Worm (Caenorhabditis elegans): ENCODE results near the gene ifc-2.

The ifc-2 gene

ce11 chrX:621688-622087 is 33.0 kb downstream of the ifc-2 start:
- no peak for TF ChIP-seq ref-2 (tag; optimal IDR thresholded peaks at IDR 0.05)
- no peak for TF ChIP-seq ceh-31 (tag; optimal IDR thresholded peaks at IDR 0.05)
- TF ChIP-seq dve-1 (tag; optimal IDR thresholded peaks at IDR 0.05): no peak
- TF ChIP-seq hlh-13 (GFP tag; optimal IDR thresholded peaks at IDR 0.05): no peak
- no peak for TF ChIP-seq pha-4 (tag; optimal IDR thresholded peaks at IDR 0.05)

DNA sequence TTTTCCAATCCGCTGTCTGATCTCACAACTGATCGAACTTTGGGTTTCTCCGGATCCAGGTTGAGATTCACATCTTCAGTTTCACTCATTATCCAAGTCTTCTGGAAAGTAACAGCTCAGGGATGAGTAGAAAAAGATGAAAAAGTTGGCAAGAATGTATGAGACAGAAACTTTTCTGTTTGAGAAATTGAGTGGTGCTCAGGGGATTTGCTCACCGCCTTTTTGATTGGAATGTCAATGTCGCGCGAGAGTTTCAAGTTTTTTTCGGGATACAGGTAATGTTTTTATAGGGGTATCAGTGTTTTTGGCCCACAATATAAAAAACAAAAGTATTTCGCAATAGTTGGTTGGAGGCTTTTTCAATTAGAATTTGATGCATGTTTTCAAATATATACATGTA is 33.5 kb downstream of the ifc-2 start, which contains the start of gene unc-96:
Gene unc-96, minus strand, starts transcription at position 101 of the 400 bp plus-strand sequence.
- no peak for TF ChIP-seq ceh-45 (GFP tag; IDR thresholded peaks at IDR 0.05)
- TF ChIP-seq fkh-6 (tag; optimal IDR thresholded peaks at IDR 0.05): no peak

DNA sequence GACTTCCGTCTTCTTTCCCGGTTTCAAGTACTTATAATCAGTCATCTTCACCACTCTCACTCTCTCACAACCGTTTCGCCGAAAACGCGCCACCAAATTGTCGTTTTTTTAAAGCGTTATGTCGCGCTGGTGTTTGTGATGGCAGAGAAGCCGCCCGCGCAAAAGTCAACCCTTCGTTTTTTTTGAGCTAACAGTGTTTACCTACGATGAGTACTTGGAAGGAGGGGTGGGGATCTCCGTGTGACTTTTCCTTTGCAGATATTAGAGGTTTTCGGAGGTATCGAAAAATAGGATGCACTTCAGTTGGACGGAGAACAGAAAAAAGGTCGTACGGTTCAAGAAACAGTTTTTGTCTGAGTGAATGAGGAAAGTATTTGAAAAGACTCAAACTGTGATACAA is 37.0 kb downstream of the ifc-2 start:
- no peak for TF ChIP-seq ttx-3 (tag; optimal IDR thresholded peaks at IDR 0.05)

DNA sequence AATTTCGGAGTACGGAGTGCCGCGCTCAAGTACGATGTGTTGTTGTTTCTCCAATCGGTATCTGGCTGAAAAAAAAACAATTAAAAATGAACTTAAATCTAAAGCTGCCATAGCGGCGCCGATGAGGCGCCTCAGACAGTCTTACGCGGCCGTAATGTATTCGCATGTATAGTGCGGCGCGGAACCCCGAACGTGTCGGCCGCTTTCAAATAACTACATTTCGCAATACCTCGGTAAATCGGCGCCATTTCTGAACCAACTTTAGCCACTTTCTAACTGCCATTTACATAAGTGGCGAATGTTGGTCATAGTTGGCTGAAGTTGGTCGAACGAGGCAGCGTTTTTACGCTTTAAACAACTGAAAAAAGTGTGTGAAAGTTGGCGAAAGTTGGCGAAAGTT is 41.9 kb downstream of the ifc-2 start:
- TF ChIP-seq hlh-15 (tag; optimal IDR thresholded peaks at IDR 0.05) (no peak), ahr-1 (tag; optimal IDR thresholded peaks at IDR 0.05) (no peak)

ce11 chrX:609553-609952 is 45.2 kb downstream of the ifc-2 start:
- no peak for TF ChIP-seq odd-2 (tag; optimal IDR thresholded peaks at IDR 0.05)
- no peak for TF ChIP-seq ets-4 (tag; optimal IDR thresholded peaks at IDR 0.05)
- TF ChIP-seq ceh-9 (tag; optimal IDR thresholded peaks at IDR 0.05): no peak
- TF ChIP-seq dmd-4 (tag; optimal IDR thresholded peaks at IDR 0.05; ENCODE audit: borderline replicate concordance): no peak
- TF ChIP-seq ceh-24 (tag; optimal IDR thresholded peaks at IDR 0.05): no peak
- TF ChIP-seq lim-6 (tag; optimal IDR thresholded peaks at IDR 0.05): no peak
- no peak for TF ChIP-seq ttx-3 (tag; optimal IDR thresholded peaks at IDR 0.05)
- no peak for TF ChIP-seq C38D4.7 (GFP tag; optimal IDR thresholded peaks at IDR 0.05)
- no peak for TF ChIP-seq npax-4 (tag; optimal IDR thresholded peaks at IDR 0.05)
- no peak for TF ChIP-seq elt-4 (tag; optimal IDR thresholded peaks at IDR 0.05)

DNA sequence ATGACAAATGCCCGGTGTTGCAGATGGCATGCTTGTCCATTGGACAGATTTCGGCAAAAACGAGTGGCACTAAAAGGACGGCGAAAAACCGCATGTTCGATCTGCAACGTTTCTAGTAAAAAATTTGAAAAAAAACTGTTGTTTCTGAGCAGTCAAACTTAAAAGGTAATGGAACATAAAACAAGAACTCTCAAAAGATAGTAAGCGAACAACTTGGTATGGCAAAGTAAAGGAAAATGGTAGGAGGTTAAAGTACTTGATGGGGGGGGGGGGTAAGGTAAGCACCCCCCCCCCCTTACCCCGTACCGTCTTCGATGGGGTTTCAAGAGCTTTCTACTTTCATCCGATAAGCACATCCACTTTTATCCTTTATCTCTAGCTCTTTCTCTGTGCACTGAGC is 46.3 kb downstream of the ifc-2 start, which contains the start of gene F13C5.5:
Gene F13C5.5, minus strand, starts transcription at position 101 of the 400 bp plus-strand sequence.
- no peak for TF ChIP-seq hlh-15 (tag; optimal IDR thresholded peaks at IDR 0.05)
- no peak for TF ChIP-seq ceh-6 (GFP tag; optimal IDR thresholded peaks at IDR 0.05)
- TF ChIP-seq unc-86 (tag; optimal IDR thresholded peaks at IDR 0.05): no peak
- TF ChIP-seq nfya-1 (tag; optimal IDR thresholded peaks at IDR 0.05): no peak
- TF ChIP-seq ama-1 (optimal IDR thresholded peaks at IDR 0.05): no peak
- TF ChIP-seq hlh-30 (tag; optimal IDR thresholded peaks at IDR 0.05; ENCODE audit: insufficient read depth): no peak
- TF ChIP-seq sox-2 (GFP tag; IDR thresholded peaks at IDR 0.05): no peak
- no peak for TF ChIP-seq pat-9 (tag; optimal IDR thresholded peaks at IDR 0.05)
- no peak for TF ChIP-seq npax-4 (tag; optimal IDR thresholded peaks at IDR 0.05)
- TF ChIP-seq Y22D7AL.16 (tag; optimal IDR thresholded peaks at IDR 0.05): no peak
- TF ChIP-seq lim-6 (tag; optimal IDR thresholded peaks at IDR 0.05): no peak
- no peak for TF ChIP-seq dmd-4 (tag; optimal IDR thresholded peaks at IDR 0.05; ENCODE audit: borderline replicate concordance)
- TF ChIP-seq T23F11.4 (GFP tag; optimal IDR thresholded peaks at IDR 0.05): no peak
- no peak for TF ChIP-seq ttx-3 (tag; optimal IDR thresholded peaks at IDR 0.05)
- TF ChIP-seq ceh-22 (tag; optimal IDR thresholded peaks at IDR 0.05): no peak
- TF ChIP-seq ceh-14 (tag; optimal IDR thresholded peaks at IDR 0.05): no peak
- TF ChIP-seq ahr-1 (tag; optimal IDR thresholded peaks at IDR 0.05): no peak

ce11 chrX:601860-602259 is 52.8 kb downstream of the ifc-2 start, which contains the start of gene F13C5.1:
TSS of gene F13C5.1 (plus strand) at chrX:602160.
- TF ChIP-seq ceh-6 (GFP tag; optimal IDR thresholded peaks at IDR 0.05) (no peak), hlh-13 (GFP tag; optimal IDR thresholded peaks at IDR 0.05) (no peak), lin-11 (tag; optimal IDR thresholded peaks at IDR 0.05) (no peak), eyg-1 (tag; optimal IDR thresholded peaks at IDR 0.05) (no peak), T23F11.4 (GFP tag; optimal IDR thresholded peaks at IDR 0.05) (no peak), odd-2 (tag; optimal IDR thresholded peaks at IDR 0.05) (no peak), fax-1 (tag; optimal IDR thresholded peaks at IDR 0.05) (no peak)

All from whole organism, late embryonic.